Fruit fly (Drosophila melanogaster) S2 (cell line): ENCODE data around the gene Hs6st.

ENCODE experiments used
- CG8478 ChIP-seq: fragments of >200 bp; optimal IDR thresholded peaks from 2 replicates; lab custom pipeline; 2018
- CTCF ChIP-seq, 2 experiments: fragments of >200 bp; optimal IDR thresholded peaks; 2 replicates each; lab custom pipeline; 2018

DNA sequence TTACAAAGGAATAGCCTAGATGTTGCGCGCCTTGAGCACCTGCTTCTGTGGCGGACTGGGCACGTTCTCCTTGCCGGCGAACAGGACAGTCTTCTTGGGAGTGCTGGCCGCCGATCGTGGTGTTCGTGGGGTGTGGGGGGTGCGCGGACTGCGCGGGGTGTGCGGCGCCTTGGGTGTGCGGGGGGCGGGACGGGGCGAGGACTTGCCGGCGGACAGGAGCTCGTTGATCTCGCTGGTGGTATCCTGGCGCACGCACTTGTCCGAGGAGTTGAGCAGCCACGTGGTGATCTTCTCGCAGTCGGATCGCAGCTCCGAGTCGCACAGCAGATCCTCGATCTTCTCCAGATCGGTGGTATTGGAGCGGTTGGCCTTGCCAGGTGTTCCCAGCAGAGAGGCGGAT lies 76.1 kb downstream of the Hs6st start:
- TF ChIP-seq CG8478 (lab: Kevin White, UChicago): no peak
- TF ChIP-seq CTCF (optimal IDR thresholded peaks at IDR 0.05; lab: Kevin White, UChicago): no peak
